Fruit fly (Drosophila melanogaster) whole organism, embryonic: ENCODE data around the gene Lamtor5.

ENCODE experiments used
- Awh ChIP-seq: fragments of 200-800 bp; sonication (Bioruptor generic); IDR thresholded peaks from 2 replicates; pipeline ENCODE4, ENCODE4 v1.3.6; 2022; ENCODE audit warnings: missing biosample characterization, missing genetic modification characterization
- Bdp1 ChIP-seq: fragments of 200-800 bp; sonication (Bioruptor generic); optimal IDR thresholded peaks from 3 replicates; lab custom pipeline; 2016; ENCODE audit warnings: missing biosample characterization, missing genetic modification characterization
- CG10267 ChIP-seq: fragments of 200-800 bp; sonication (Bioruptor generic); optimal IDR thresholded peaks from 2 replicates; lab custom pipeline; 2018; ENCODE audit warnings: missing biosample characterization, mild to moderate bottlenecking, missing genetic modification characterization, moderate library complexity
- CG10565 ChIP-seq: fragments of 200-800 bp; sonication (Bioruptor generic); optimal IDR thresholded peaks from 3 replicates; lab custom pipeline; 2016; ENCODE audit warnings: missing biosample characterization, mild to moderate bottlenecking, missing genetic modification characterization
- CG12236 ChIP-seq: fragments of 200-800 bp; sonication (Bioruptor generic); optimal IDR thresholded peaks from 2 replicates; lab custom pipeline; 2016; ENCODE audit warnings: missing biosample characterization, missing genetic modification characterization
- CG13123 ChIP-seq: fragments of 200-800 bp; sonication (Bioruptor generic); optimal IDR thresholded peaks from 2 replicates; lab custom pipeline; 2016; ENCODE audit warnings: missing biosample characterization, missing genetic modification characterization
- CG17359 ChIP-seq: fragments of 200-800 bp; sonication (Bioruptor generic); optimal IDR thresholded peaks from 3 replicates; lab custom pipeline; 2018; ENCODE audit warnings: missing biosample characterization, mild to moderate bottlenecking, missing genetic modification characterization, moderate library complexity
- CG17361 ChIP-seq: fragments of 200-800 bp; sonication (Bioruptor generic); IDR thresholded peaks from 3 replicates; pipeline ENCODE4 v1.3.6; 2022; ENCODE audit warnings: missing biosample characterization, missing genetic modification characterization
- CG33213 ChIP-seq: fragments of 200-800 bp; sonication (Bioruptor generic); optimal IDR thresholded peaks from 3 replicates; lab custom pipeline; 2016; ENCODE audit warnings: missing biosample characterization, missing genetic modification characterization
- CG7357 ChIP-seq: fragments of 200-800 bp; sonication (Bioruptor generic); IDR thresholded peaks from 3 replicates; pipeline ENCODE4 v1.3.6; 2022; ENCODE audit warnings: missing biosample characterization, missing genetic modification characterization
- CG7987 ChIP-seq: fragments of 200-800 bp; sonication (Bioruptor generic); optimal IDR thresholded peaks from 2 replicates; lab custom pipeline; 2018; ENCODE audit warnings: missing biosample characterization, mild to moderate bottlenecking, missing genetic modification characterization, moderate library complexity
- CG8388 ChIP-seq: fragments of 200-800 bp; sonication (Bioruptor generic); optimal IDR thresholded peaks from 2 replicates; lab custom pipeline; 2019; ENCODE audit warnings: missing biosample characterization, mild to moderate bottlenecking, missing genetic modification characterization, moderate library complexity
- CG9876 ChIP-seq: fragments of 200-800 bp; sonication (Bioruptor generic); optimal IDR thresholded peaks from 2 replicates; lab custom pipeline; 2016; ENCODE audit warnings: missing biosample characterization, missing genetic modification characterization
- CkIIα-i1 ChIP-seq: fragments of 200-800 bp; sonication (Bioruptor generic); IDR thresholded peaks from 2 replicates; pipeline ENCODE4 v1.3.6; 2022; ENCODE audit warnings: missing biosample characterization, missing genetic modification characterization
- Doc2 ChIP-seq: fragments of 200-800 bp; sonication (Bioruptor generic); IDR thresholded peaks from 2 replicates; pipeline ENCODE4 v1.3.6; 2022; ENCODE audit warnings: missing biosample characterization, missing genetic modification characterization
- E2f2 ChIP-seq: fragments of 200-800 bp; sonication (Bioruptor generic); IDR thresholded peaks from 2 replicates; pipeline ENCODE4 v1.3.6; 2022; ENCODE audit warnings: missing biosample characterization, missing genetic modification characterization
- Fer2 ChIP-seq: fragments of 200-800 bp; sonication (Bioruptor generic); optimal IDR thresholded peaks from 2 replicates; lab custom pipeline; 2018; ENCODE audit warnings: missing biosample characterization, mild to moderate bottlenecking, missing genetic modification characterization, moderate library complexity
- Fer3 ChIP-seq: fragments of 200-800 bp; sonication (Bioruptor generic); optimal IDR thresholded peaks from 2 replicates; lab custom pipeline; 2018; ENCODE audit warnings: missing biosample characterization, mild to moderate bottlenecking, missing genetic modification characterization, moderate library complexity
- H2.0 ChIP-seq: fragments of 200-800 bp; sonication (Bioruptor generic); IDR thresholded peaks from 2 replicates; pipeline ENCODE4 v1.3.6; 2022; ENCODE audit warnings: missing biosample characterization, missing genetic modification characterization
- HmgZ ChIP-seq: fragments of 200-800 bp; sonication (Bioruptor generic); optimal IDR thresholded peaks from 2 replicates; lab custom pipeline; 2018; ENCODE audit warnings: missing biosample characterization, mild to moderate bottlenecking, missing genetic modification characterization
- Hmr ChIP-seq: fragments of 200-800 bp; sonication (Bioruptor generic); optimal IDR thresholded peaks from 3 replicates; lab custom pipeline; 2017; ENCODE audit warnings: mild to moderate bottlenecking, missing biosample characterization, missing genetic modification reagents, missing genetic modification characterization
- Hsf ChIP-seq: fragments of 200-800 bp; sonication (Bioruptor generic); optimal IDR thresholded peaks from 3 replicates; lab custom pipeline; 2016; ENCODE audit warnings: missing biosample characterization, missing genetic modification characterization
- Lim3 ChIP-seq: fragments of 200-800 bp; sonication (Bioruptor generic); IDR thresholded peaks from 2 replicates; pipeline ENCODE4 v1.3.6; 2022; ENCODE audit warnings: missing biosample characterization, missing genetic modification characterization
- Meics ChIP-seq: fragments of 200-800 bp; sonication (Bioruptor generic); optimal IDR thresholded peaks from 2 replicates; lab custom pipeline; 2017; ENCODE audit warnings: missing biosample characterization, mild to moderate bottlenecking, missing genetic modification characterization
- Optix ChIP-seq: fragments of 200-800 bp; sonication (Bioruptor generic); IDR thresholded peaks from 3 replicates; pipeline ENCODE4 v1.3.6; 2022; ENCODE audit warnings: missing biosample characterization, missing genetic modification characterization
- Poxn ChIP-seq: fragments of 200-800 bp; sonication (Bioruptor generic); IDR thresholded peaks from 2 replicates; pipeline ENCODE4 v1.3.6; 2022; ENCODE audit warnings: missing biosample characterization, missing genetic modification characterization
- Side ChIP-seq: fragments of 200-800 bp; sonication (Bioruptor generic); optimal IDR thresholded peaks from 2 replicates; lab custom pipeline; 2016; ENCODE audit warnings: missing biosample characterization, missing genetic modification characterization
- Sry-β ChIP-seq: fragments of 200-800 bp; sonication (Bioruptor generic); optimal IDR thresholded peaks from 2 replicates; lab custom pipeline; 2018; ENCODE audit warnings: missing biosample characterization, mild to moderate bottlenecking, missing genetic modification characterization, moderate library complexity
- Xrp1 ChIP-seq: fragments of 200-800 bp; sonication (Bioruptor generic); IDR thresholded peaks from 2 replicates; pipeline ENCODE4 v1.3.6; 2022; ENCODE audit warnings: missing biosample characterization, missing genetic modification characterization
- abd-A ChIP-seq: fragments of 200-800 bp; sonication (Bioruptor generic); optimal IDR thresholded peaks from 3 replicates; lab custom pipeline; 2019; ENCODE audit warnings: missing biosample characterization, mild to moderate bottlenecking, missing genetic modification characterization, moderate library complexity
- bbx ChIP-seq: fragments of 200-800 bp; sonication (Bioruptor generic); IDR thresholded peaks from 2 replicates; pipeline ENCODE4 v1.3.6; 2022; ENCODE audit warnings: missing biosample characterization, missing genetic modification characterization; ENCODE audit not compliant: partially characterized antibody
- bigmax ChIP-seq: fragments of 200-800 bp; sonication (Bioruptor generic); optimal IDR thresholded peaks from 2 replicates; lab custom pipeline; 2018; ENCODE audit warnings: missing biosample characterization, mild to moderate bottlenecking, missing genetic modification characterization
- cad ChIP-seq: fragments of >200 bp; optimal IDR thresholded peaks from 2 replicates; lab custom pipeline; 2017; ENCODE audit warnings: missing biosample characterization, missing genetic modification characterization
- croc ChIP-seq: fragments of 200-800 bp; sonication (Bioruptor generic); conservative IDR thresholded peaks from 3 replicates; pipeline ENCODE4 v1.3.6; 2022; ENCODE audit warnings: missing biosample characterization, missing genetic modification characterization
- dpn ChIP-seq, 2 experiments: fragments of 200-800 bp; sonication (Bioruptor generic); optimal IDR thresholded peaks; 3 replicates each; lab custom pipeline; 2016; ENCODE audit warnings: missing biosample characterization in 2 of 2, missing genetic modification characterization in 2 of 2
- fd96Cb ChIP-seq: fragments of 200-800 bp; sonication (Bioruptor generic); optimal IDR thresholded peaks from 2 replicates; lab custom pipeline; 2018; ENCODE audit warnings: missing biosample characterization, mild to moderate bottlenecking, missing genetic modification characterization, moderate library complexity
- fu2 ChIP-seq: fragments of 200-800 bp; sonication (Bioruptor generic); optimal IDR thresholded peaks from 2 replicates; lab custom pipeline; 2016; ENCODE audit warnings: missing biosample characterization, missing genetic modification characterization
- knrl ChIP-seq: fragments of 200-800 bp; sonication (Bioruptor generic); IDR thresholded peaks from 3 replicates; pipeline ENCODE4 v1.3.6; 2022; ENCODE audit warnings: missing biosample characterization, missing genetic modification characterization; ENCODE audit not compliant: partially characterized antibody
- nerfin-1 ChIP-seq: fragments of 200-800 bp; sonication (Bioruptor generic); optimal IDR thresholded peaks from 3 replicates; lab custom pipeline; 2019; ENCODE audit warnings: missing biosample characterization, mild to moderate bottlenecking, missing genetic modification characterization, moderate library complexity
- peb ChIP-seq: fragments of 200-800 bp; sonication (Bioruptor generic); IDR thresholded peaks from 2 replicates; pipeline ENCODE4 v1.3.6; 2022; ENCODE audit warnings: missing biosample characterization, missing genetic modification characterization
- psq ChIP-seq: fragments of 200-800 bp; sonication (Bioruptor generic); optimal IDR thresholded peaks from 2 replicates; lab custom pipeline; 2017; ENCODE audit warnings: missing biosample characterization, missing genetic modification characterization
- ranshi ChIP-seq: fragments of 200-800 bp; sonication (Bioruptor generic); IDR thresholded peaks from 2 replicates; pipeline ENCODE4 v1.3.6; 2022; ENCODE audit warnings: missing biosample characterization, missing genetic modification characterization
- repo ChIP-seq: fragments of 200-800 bp; sonication (Bioruptor generic); optimal IDR thresholded peaks from 2 replicates; lab custom pipeline; 2016; ENCODE audit warnings: missing biosample characterization, missing genetic modification characterization
- row ChIP-seq: fragments of 200-800 bp; sonication (Bioruptor generic); IDR thresholded peaks from 3 replicates; pipeline ENCODE4 v1.3.6; 2022; ENCODE audit warnings: missing biosample characterization, missing genetic modification characterization
- sim ChIP-seq: fragments of 200-800 bp; sonication (Bioruptor generic); IDR thresholded peaks from 2 replicates; pipeline ENCODE4 v1.3.6; 2022; ENCODE audit warnings: missing biosample characterization, missing genetic modification characterization
- sna ChIP-seq: fragments of 200-800 bp; sonication (Bioruptor generic); IDR thresholded peaks from 2 replicates; pipeline ENCODE4 v1.3.6; 2022; ENCODE audit warnings: missing biosample characterization, missing genetic modification characterization; ENCODE audit not compliant: partially characterized antibody
- toy ChIP-seq: fragments of 200-800 bp; sonication (Bioruptor generic); IDR thresholded peaks from 2 replicates; pipeline ENCODE4 v1.3.6; 2022; ENCODE audit warnings: missing biosample characterization, missing genetic modification characterization
- unc-4 ChIP-seq: fragments of 200-800 bp; sonication (Bioruptor generic); IDR thresholded peaks from 2 replicates; pipeline ENCODE4 v1.3.6; 2022; ENCODE audit warnings: missing biosample characterization, missing genetic modification characterization; ENCODE audit not compliant: partially characterized antibody
- unpg ChIP-seq: fragments of 200-800 bp; sonication (Bioruptor generic); optimal IDR thresholded peaks from 3 replicates; lab custom pipeline; 2018; ENCODE audit warnings: missing biosample characterization, mild to moderate bottlenecking, missing genetic modification characterization, moderate library complexity

The Lamtor5 gene

DNA sequence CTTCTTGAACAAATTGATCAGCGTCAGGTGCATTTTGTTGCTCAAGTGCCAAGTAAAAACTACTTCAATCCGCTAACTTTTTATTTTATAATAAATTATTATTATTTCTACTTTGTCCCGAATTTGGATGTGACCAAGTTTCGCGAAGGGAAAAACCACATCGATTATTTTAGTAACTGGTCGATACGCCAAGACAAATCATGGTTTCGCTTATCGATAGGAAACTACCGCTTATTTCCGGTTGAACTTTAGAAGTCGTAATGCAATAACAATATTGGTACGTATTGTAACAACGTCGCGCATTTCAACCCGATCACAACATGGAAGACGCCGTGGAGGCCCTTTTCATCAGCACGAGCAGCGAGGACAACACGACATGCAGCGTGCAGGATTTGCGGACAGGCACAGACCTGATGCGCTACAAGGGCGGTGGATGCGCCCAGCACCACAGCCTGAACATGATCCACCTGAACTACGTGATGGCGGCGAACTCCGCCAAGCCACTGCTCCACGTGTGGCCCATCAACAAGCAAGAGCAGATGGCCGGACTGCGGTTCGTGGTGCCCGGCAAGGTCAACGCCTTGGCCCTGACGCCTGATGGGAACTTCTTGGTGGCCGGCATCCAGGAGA, 18.5 kb upstream of the Lamtor5 start, which contains the start of the genes CG14817 and CG14805 (continued):
- 0 out of 3 replicates have a peak, but pooled peaks have one; percentile 27 for TF ChIP-seq knrl
- TF ChIP-seq CG10267 (tag; lab: Kevin White, UChicago) = peak; percentile 77
- peak; percentile 61 for TF ChIP-seq bbx (GFP tag; lab: Robert Waterston, UW)
- TF ChIP-seq dpn (GFP tag; optimal IDR thresholded peaks at IDR 0.05; lab: Kevin White, UChicago) = peak; percentile 11 to 26
- no peak for TF ChIP-seq CG9876 (GFP tag; lab: Kevin White, UChicago)
- TF ChIP-seq Poxn (GFP tag; lab: Robert Waterston, UW) = no peak
- 0 out of 2 replicates have a peak, but pooled peaks have one; percentile 49 for TF ChIP-seq sna (GFP tag; lab: Robert Waterston, UW)
- TF ChIP-seq Awh (GFP tag; lab: Robert Waterston, UW) = peak; percentile 46; the same call in 1 of the 2 replicates
- peak; percentile 70 for TF ChIP-seq CG8388
- peak; percentile 57 for TF ChIP-seq E2f2 (GFP tag; lab: Robert Waterston, UW)
- peak; percentile 11 for TF ChIP-seq repo (GFP tag; lab: Kevin White, UChicago)
- TF ChIP-seq sim = peak; percentile 23; the same call in 1 of the 2 replicates
- TF ChIP-seq Fer2 (tag; lab: Kevin White, UChicago) = peak; percentile 66
- TF ChIP-seq Doc2 (GFP tag; lab: Robert Waterston, UW) = no peak
- no peak for TF ChIP-seq Lim3 (GFP tag; lab: Robert Waterston, UW)
- TF ChIP-seq Side (GFP tag; lab: Kevin White, UChicago) = peak; percentile 58
- TF ChIP-seq Xrp1 (GFP tag; lab: Robert Waterston, UW) = 0 out of 2 replicates have a peak, but pooled peaks have one; percentile 9
- peak; percentile 76 for TF ChIP-seq HmgZ (tag; lab: Kevin White, UChicago)
- TF ChIP-seq row (GFP tag; lab: Robert Waterston, UW) = peak; percentile 19; the same call in 1 of the 3 replicates
- peak; percentile 80 for TF ChIP-seq unpg (GFP tag; lab: Kevin White, UChicago)
- no peak for TF ChIP-seq CG7357 (GFP tag; lab: Robert Waterston, UW)
- TF ChIP-seq toy (GFP tag; lab: Robert Waterston, UW) = no peak
- TF ChIP-seq croc (GFP tag; lab: Robert Waterston, UW) = no peak
- no peak for TF ChIP-seq CG10565
- TF ChIP-seq Fer3 (tag; lab: Kevin White, UChicago) = peak; percentile 76
- 0 out of 2 replicates have a peak, but pooled peaks have one; percentile 2 for TF ChIP-seq CkIIα-i1 (GFP tag; lab: Robert Waterston, UW)
- TF ChIP-seq Sry-β (GFP tag; lab: Kevin White, UChicago) = peak; percentile 23
- TF ChIP-seq peb (GFP tag; lab: Robert Waterston, UW) = no peak
- TF ChIP-seq CG7987 (GFP tag; lab: Kevin White, UChicago) = peak; percentile 93
- TF ChIP-seq Bdp1 (GFP tag; lab: Kevin White, UChicago) = peak; percentile 18
- no peak for TF ChIP-seq CG12236 (GFP tag; lab: Kevin White, UChicago)
- no peak for TF ChIP-seq cad
- TF ChIP-seq unc-4 (GFP tag; lab: Robert Waterston, UW) = peak; percentile 66; the same call in 1 of the 2 replicates
- no peak for TF ChIP-seq fd96Cb
- peak; percentile 89 for TF ChIP-seq Meics (GFP tag; lab: Kevin White, UChicago)
- TF ChIP-seq CG33213 (GFP tag; lab: Kevin White, UChicago) = peak; percentile 64
- TF ChIP-seq H2.0 (GFP tag; lab: Robert Waterston, UW) = peak; percentile 27; the same call in 1 of the 2 replicates
- TF ChIP-seq Hmr (GFP tag; lab: Kevin White, UChicago) = peak; percentile 88
- no peak for TF ChIP-seq abd-A (tag; lab: Kevin White, UChicago)
- 0 out of 3 replicates have a peak, but pooled peaks have one; percentile 22 for TF ChIP-seq Optix (GFP tag; lab: Robert Waterston, UW)
- peak; percentile 10 for TF ChIP-seq CG13123
- peak; percentile 73 for TF ChIP-seq CG17359 (tag; lab: Kevin White, UChicago)
- TF ChIP-seq fu2 = peak; percentile 13
- peak; percentile 67; the same call in 2 of the 3 replicates for TF ChIP-seq CG17361 (GFP tag; lab: Robert Waterston, UW)
- peak; percentile 19; the same call in 1 of the 2 replicates for TF ChIP-seq ranshi (GFP tag; lab: Robert Waterston, UW)
- TF ChIP-seq Hsf (GFP tag; lab: Kevin White, UChicago) = peak; percentile 40
- TF ChIP-seq bigmax (GFP tag; lab: Kevin White, UChicago) = peak; percentile 51
- peak; percentile 65 for TF ChIP-seq nerfin-1 (tag; lab: Kevin White, UChicago)
- no peak for TF ChIP-seq psq (GFP tag; lab: Kevin White, UChicago)
